Worm (Caenorhabditis elegans): Measurements from ENCODE around the gene F07G11.3.
"Not testable (repeated sequence)": the region's sequence is repeated elsewhere in the genome, so short reads cannot be mapped to it uniquely, and the experiment has no call there.

The F07G11.3 gene

DNA sequence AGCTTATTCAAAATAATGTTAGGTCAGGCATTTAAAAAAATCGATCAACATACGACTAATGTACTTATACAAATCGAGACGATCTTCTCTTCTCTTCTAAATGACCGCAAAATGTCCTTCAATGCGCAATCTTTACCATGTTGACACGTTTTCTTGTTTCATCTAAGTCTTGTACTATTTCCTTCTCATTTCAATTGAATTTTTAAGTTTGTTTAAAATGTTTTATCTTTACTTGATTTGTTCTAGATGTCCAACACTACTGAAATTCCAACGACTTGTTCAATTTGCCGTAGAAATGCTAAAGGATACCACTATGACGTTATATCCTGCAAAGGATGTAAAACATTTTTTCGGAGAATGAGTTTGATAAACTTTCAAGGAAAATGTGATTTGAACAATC lies 43.4 kb downstream of the F07G11.3 start, which contains the start of the genes nhr-263 and nhr-148:
TSS of gene nhr-263 (minus strand) at position 101 of the 400 bp plus-strand sequence.
TSS of gene nhr-148 (plus strand) at position 215 of the 400 bp plus-strand sequence.
- TF ChIP-seq blmp-1 (tag; optimal IDR thresholded peaks at IDR 0.05), result peak; percentile 2
- TF ChIP-seq sup-37 (GFP tag; optimal IDR thresholded peaks at IDR 0.05), result no peak

- TF ChIP-seq efl-1 (optimal IDR thresholded peaks at IDR 0.05) (no peak), efl-1 (GFP tag; optimal IDR thresholded peaks at IDR 0.05 in 1 of 2) (no peak), nhr-28 (tag; optimal IDR thresholded peaks at IDR 0.05) (no peak), sup-37 (GFP tag; optimal IDR thresholded peaks at IDR 0.05) (no peak), mef-2 (tag; optimal IDR thresholded peaks at IDR 0.05) (no peak), nhr-12 (tag; optimal IDR thresholded peaks at IDR 0.05) (no peak), ceh-8 (GFP tag; optimal IDR thresholded peaks at IDR 0.05) (no peak), sox-4 (tag; optimal IDR thresholded peaks at IDR 0.05) (no peak)
Observed at ce11 chrV:7343522-7343921, 45.0 kb downstream of the F07G11.3 start, which contains the start of gene srh-244. TSS of gene srh-244 (plus strand) at chrV:7343822.

DNA sequence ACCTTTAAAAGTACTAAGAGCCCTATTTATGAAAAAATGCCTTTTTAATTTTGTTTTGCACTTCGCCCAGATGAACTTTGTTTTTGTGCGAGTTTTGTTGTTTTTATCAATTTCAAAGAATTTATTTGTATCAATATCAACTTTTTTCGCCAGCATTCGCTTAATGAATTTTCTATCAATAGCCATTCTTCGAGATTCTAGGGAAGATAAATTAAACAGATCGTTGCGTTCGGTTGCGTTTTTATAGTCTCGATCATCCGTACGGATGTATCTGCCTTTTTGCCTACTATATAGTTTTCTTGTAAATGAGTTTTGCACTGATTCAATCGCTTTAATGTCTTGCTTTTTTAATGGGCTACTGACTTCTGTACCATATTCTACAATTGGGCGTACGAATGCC lies 46.9 kb downstream of the F07G11.3 start, which contains the start of gene nhr-147:
TSS of gene nhr-147 (plus strand) at position 301 of the 400 bp plus-strand sequence.
- TF ChIP-seq fkh-8 (tag; optimal IDR thresholded peaks at IDR 0.05); mdl-1 (tag; optimal IDR thresholded peaks at IDR 0.05); dpl-1 (GFP tag; optimal IDR thresholded peaks at IDR 0.05): not testable (repeated sequence)

DNA sequence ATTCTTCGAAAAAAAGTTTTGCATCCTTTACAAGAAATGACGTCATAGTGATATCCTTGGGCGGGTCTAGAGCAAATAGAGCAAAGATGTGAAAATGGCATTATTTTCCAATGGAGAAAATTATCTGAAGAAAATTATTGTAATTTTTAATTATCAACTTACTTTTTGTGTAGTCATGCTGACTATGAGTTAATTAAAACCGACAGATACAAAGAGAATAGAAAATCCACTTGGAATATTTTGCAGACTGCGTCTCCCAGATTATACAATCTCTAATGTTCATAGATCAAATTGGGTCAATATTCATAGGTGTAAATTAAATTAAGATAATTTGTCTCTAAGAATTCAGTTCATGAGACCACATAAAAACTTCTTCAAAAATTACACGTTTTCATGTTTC lies 51.0 kb downstream of the F07G11.3 start, which contains the start of gene nhr-149:
TSS of gene nhr-149 (minus strand) at position 101 of the 400 bp plus-strand sequence.
- TF ChIP-seq sox-4 (tag; optimal IDR thresholded peaks at IDR 0.05) (no peak), lin-15B (tag; optimal IDR thresholded peaks at IDR 0.05) (no peak), snpc-4 (tag; optimal IDR thresholded peaks at IDR 0.05) (no peak), nhr-20 (tag; optimal IDR thresholded peaks at IDR 0.05) (no peak), nhr-19 (GFP tag; conservative IDR thresholded peaks at IDR 0.05) (no peak)

Measured in whole organism, L1 larva.